Worm (Caenorhabditis elegans) whole organism, mixed stage, embryonic: ENCODE measurements around the gene K09D9.1.

Experiments
- M03D4.4 ChIP-seq: sonication (generic microtip); optimal IDR thresholded peaks from 2 replicates; lab custom pipeline; 2017; ENCODE audit warnings: mild to moderate bottlenecking, missing genetic modification characterization, missing compliant biosample characterization
- flh-1 ChIP-seq: fragments of 200-800 bp; sonication (Bioruptor generic); optimal IDR thresholded peaks from 2 replicates; lab custom pipeline; 2018; ENCODE audit warnings: mild to moderate bottlenecking, missing genetic modification characterization, moderate library complexity, missing compliant biosample characterization
- lin-13 ChIP-seq: fragments of 150-350 bp; optimal IDR thresholded peaks from 2 replicates; lab custom pipeline; 2014; ENCODE audit warnings: missing biosample characterization, missing genetic modification characterization
- unc-39 ChIP-seq: fragments of 150-350 bp; optimal IDR thresholded peaks from 2 replicates; lab custom pipeline; 2014; ENCODE audit warnings: missing biosample characterization, missing genetic modification characterization

ce11 chrV:4022309-4022708 lies 2.5 kb upstream of the K09D9.1 start, which contains the start of gene cyp-35A3:
- TF ChIP-seq M03D4.4, result no peak
- TF ChIP-seq unc-39, result no peak
- no peak for TF ChIP-seq lin-13 (tag; lab: Kevin White, UChicago)
- TF ChIP-seq flh-1, result no peak
